Fruit fly (Drosophila melanogaster): Measurements from ENCODE around the gene Pfrx.

Pfrx gene

DNA sequence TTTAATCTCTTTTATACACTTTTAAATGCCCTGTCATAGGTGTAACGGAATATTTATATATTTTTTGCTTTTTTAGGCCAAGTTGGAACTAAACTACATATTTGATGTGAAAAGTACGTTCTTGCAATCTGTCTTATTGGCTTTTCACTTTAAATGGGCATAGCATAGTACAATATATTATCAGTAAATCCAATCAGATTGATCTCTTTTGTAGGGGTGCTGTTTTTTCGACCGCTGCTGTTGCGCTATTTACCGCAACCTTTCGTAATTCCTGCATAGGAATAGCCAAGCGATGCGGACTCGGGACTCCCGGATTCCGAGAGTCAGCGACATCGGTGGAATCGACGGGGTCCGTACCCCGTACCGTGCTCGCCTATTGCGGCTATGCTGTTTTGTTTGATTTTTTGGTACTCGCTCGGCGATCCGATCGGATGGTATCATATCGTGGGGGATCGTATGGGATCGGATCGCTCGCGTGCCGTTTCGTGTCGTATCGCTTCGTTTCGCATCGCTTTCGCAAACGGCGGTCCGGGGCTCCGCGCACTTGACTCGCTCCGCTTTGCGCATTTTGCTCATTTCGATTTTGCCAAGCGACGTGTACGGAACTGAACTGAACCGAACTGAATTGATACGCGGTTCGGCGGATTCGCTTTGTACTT lies 2.6 kb downstream of the Pfrx start (continued):
- TF ChIP-seq CG2889 (GFP tag; IDR thresholded peaks at IDR 0.05) (no peak), wdn (GFP tag; IDR thresholded peaks at IDR 0.05) (peak; percentile 11; the same call in 1 of the 2 replicates), CG13287 (GFP tag; IDR thresholded peaks at IDR 0.05; ENCODE audit: partially characterized antibody) (peak; percentile 42), CG12659 (GFP tag; optimal IDR thresholded peaks at IDR 0.05) (peak; percentile 28), so (GFP tag; IDR thresholded peaks at IDR 0.05) (peak; percentile 80; the same call in 2 of the 3 replicates), danr (GFP tag; IDR thresholded peaks at IDR 0.05) (no peak), CG34224 (GFP tag; IDR thresholded peaks at IDR 0.05; ENCODE audit: partially characterized antibody) (0 out of 3 replicates have a peak, but pooled peaks have one; percentile 9), CG14710 (tag; optimal IDR thresholded peaks at IDR 0.05) (no peak), crc (GFP tag; optimal IDR thresholded peaks at IDR 0.05) (no peak), nmo (GFP tag; optimal IDR thresholded peaks at IDR 0.05) (no peak), CG4730 (GFP tag; IDR thresholded peaks at IDR 0.05) (no peak), Bdp1 (GFP tag; optimal IDR thresholded peaks at IDR 0.05) (no peak), CG7357 (GFP tag; IDR thresholded peaks at IDR 0.05) (no peak), CG10565 (GFP tag; optimal IDR thresholded peaks at IDR 0.05) (no peak), Lhr (GFP tag; optimal IDR thresholded peaks at IDR 0.05) (no peak), CG11504 (tag; optimal IDR thresholded peaks at IDR 0.05) (no peak), CG14965 (GFP tag; optimal IDR thresholded peaks at IDR 0.05; ENCODE audit: borderline replicate concordance) (no peak), Tbp (GFP tag; optimal IDR thresholded peaks at IDR 0.05) (no peak), shn (GFP tag; optimal IDR thresholded peaks at IDR 0.05) (no peak), CG3407 (GFP tag; optimal IDR thresholded peaks at IDR 0.05) (no peak), CG6854 (GFP tag; optimal IDR thresholded peaks at IDR 0.05) (no peak), CG15479 (GFP tag; optimal IDR thresholded peaks at IDR 0.05) (no peak), Fer2 (tag; optimal IDR thresholded peaks at IDR 0.05) (no peak), CG9215 (GFP tag; IDR thresholded peaks at IDR 0.05) (no peak), peb (GFP tag; IDR thresholded peaks at IDR 0.05) (no peak), Spps (tag; optimal IDR thresholded peaks at IDR 0.05) (no peak), CG15514 (GFP tag; optimal IDR thresholded peaks at IDR 0.05) (peak; percentile 71), CG30431 (GFP tag; optimal IDR thresholded peaks at IDR 0.05) (no peak), CG11695 (GFP tag; IDR thresholded peaks at IDR 0.05) (no peak), knrl (GFP tag; IDR thresholded peaks at IDR 0.05; ENCODE audit: partially characterized antibody) (no peak), hth (optimal IDR thresholded peaks at IDR 0.05) (no peak), D19B (GFP tag; optimal IDR thresholded peaks at IDR 0.05) (peak; percentile 98), bab2 (GFP tag; optimal IDR thresholded peaks at IDR 0.05) (no peak), exex (tag; optimal IDR thresholded peaks at IDR 0.05) (peak; percentile 33), Hmx (GFP tag; optimal IDR thresholded peaks at IDR 0.05) (no peak), gt (GFP tag; IDR thresholded peaks at IDR 0.05) (no peak), CG13424 (tag; optimal IDR thresholded peaks at IDR 0.05) (no peak), p53 (GFP tag; optimal IDR thresholded peaks at IDR 0.05) (no peak), caup (GFP tag; optimal IDR thresholded peaks at IDR 0.05; ENCODE audit: severe bottlenecking) (peak; percentile 29), sug (tag; optimal IDR thresholded peaks at IDR 0.05) (peak; percentile 92), CG30403 (GFP tag; optimal IDR thresholded peaks at IDR 0.05) (no peak), Mrtf (GFP tag; IDR thresholded peaks at IDR 0.05) (no peak), CG18476 (GFP tag; optimal IDR thresholded peaks at IDR 0.05) (no peak), CG31365 (tag; optimal IDR thresholded peaks at IDR 0.05) (no peak), CG15696 (tag; optimal IDR thresholded peaks at IDR 0.05) (no peak), CG8281 (tag; optimal IDR thresholded peaks at IDR 0.05) (no peak), lbe (GFP tag; optimal IDR thresholded peaks at IDR 0.05) (no peak), gcm2 (GFP tag; optimal IDR thresholded peaks at IDR 0.05) (no peak), corto (GFP tag; optimal IDR thresholded peaks at IDR 0.05) (no peak), CG15269 (tag; optimal IDR thresholded peaks at IDR 0.05) (no peak)
